Fruit fly (Drosophila melanogaster) whole organism, prepupa: ENCODE measurements around the gene Kcmf1.
A peak's percentile ranks its signal among the peaks of the same experiment; 100 is the strongest.

ENCODE experiments used
- CG32006 ChIP-seq: fragments of 200-800 bp; sonication (Bioruptor generic); optimal IDR thresholded peaks from 3 replicates; lab custom pipeline; 2017; ENCODE audit warnings: missing biosample characterization, mild to moderate bottlenecking, missing genetic modification characterization
- CG3919 ChIP-seq: fragments of 200-800 bp; sonication (Bioruptor generic); optimal IDR thresholded peaks from 3 replicates; lab custom pipeline; 2016; ENCODE audit warnings: missing biosample characterization, missing genetic modification characterization
- CG6276 ChIP-seq: fragments of 200-800 bp; sonication (Bioruptor generic); optimal IDR thresholded peaks from 2 replicates; lab custom pipeline; 2017; ENCODE audit warnings: missing biosample characterization, mild to moderate bottlenecking, missing genetic modification characterization
- CG8632 ChIP-seq: fragments of 200-800 bp; sonication (Bioruptor generic); optimal IDR thresholded peaks from 3 replicates; lab custom pipeline; 2016; ENCODE audit warnings: missing biosample characterization, missing genetic modification characterization
- Ets96B ChIP-seq: fragments of 200-800 bp; optimal IDR thresholded peaks from 2 replicates; lab custom pipeline; 2019; ENCODE audit warnings: missing biosample characterization, mild to moderate bottlenecking, missing genetic modification characterization, moderate library complexity
- Lpt ChIP-seq: fragments of 200-800 bp; sonication (Bioruptor generic); optimal IDR thresholded peaks from 3 replicates; lab custom pipeline; 2016; ENCODE audit warnings: missing biosample characterization, missing genetic modification characterization
- Sox15 ChIP-seq: fragments of 200-800 bp; sonication (Bioruptor generic); optimal IDR thresholded peaks from 3 replicates; lab custom pipeline; 2016; ENCODE audit warnings: missing biosample characterization, missing genetic modification characterization

DNA sequence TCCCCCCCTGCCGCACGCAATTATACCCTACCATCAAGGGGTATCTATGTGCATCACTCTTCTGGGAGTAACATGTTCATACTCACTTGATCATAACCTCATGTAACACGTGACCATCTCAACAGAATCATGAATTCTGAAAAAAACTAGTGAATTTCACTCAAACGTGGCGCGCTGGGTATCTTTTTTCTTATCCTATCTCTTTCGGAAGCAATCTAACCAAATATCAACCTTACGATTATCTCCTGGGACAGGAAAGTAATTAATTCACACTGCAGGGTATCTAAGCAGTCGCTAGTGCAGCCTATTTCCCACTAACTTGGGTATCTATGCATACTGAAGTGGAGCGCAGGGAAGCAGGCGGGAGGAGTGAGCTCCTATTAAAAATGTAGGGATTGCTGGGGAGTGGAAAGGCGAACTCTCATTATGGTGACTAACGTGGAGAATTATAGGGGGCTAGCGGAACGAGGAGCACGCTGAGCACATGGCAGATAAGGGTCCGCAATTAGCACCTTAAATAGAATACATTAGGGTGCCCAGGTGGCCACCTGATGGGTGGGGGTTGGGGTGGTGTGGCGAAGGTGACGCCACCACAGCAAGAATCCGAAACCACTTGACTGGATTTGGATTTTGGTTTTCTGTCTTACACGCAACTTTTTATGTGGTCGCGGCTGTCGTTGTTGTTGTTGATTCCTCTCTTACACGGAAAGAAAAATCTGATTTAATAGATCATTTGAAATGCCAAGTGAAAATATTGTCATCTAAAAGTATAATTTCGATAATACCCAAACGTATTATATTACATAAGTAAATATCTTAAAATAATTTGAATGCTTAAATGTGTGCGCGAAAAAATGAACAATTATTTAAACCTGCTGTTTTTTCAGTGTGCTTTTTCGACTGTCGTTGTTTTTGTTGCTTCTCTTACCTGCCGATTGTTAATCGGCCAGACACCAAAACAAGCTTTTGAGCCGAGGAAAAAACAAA is 40.7 kb upstream of the Kcmf1 start:
- TF ChIP-seq Sox15 (GFP tag; lab: Kevin White, UChicago) (peak; percentile 80), Ets96B (tag; lab: Kevin White, UChicago) (peak; percentile 89), Lpt (peak; percentile 66), CG6276 (GFP tag; lab: Kevin White, UChicago) (peak; percentile 89), CG8632 (peak; percentile 90), CG3919 (peak; percentile 90), CG32006 (peak; percentile 87)
